Fruit fly (Drosophila melanogaster): ENCODE data around the gene nAChRbeta2.
A peak's percentile ranks its signal among the peaks of the same experiment; 100 is the strongest.

Gene nAChRbeta2

dm6 chr3R:24467237-24467636 is 47.7 kb downstream of the nAChRbeta2 start (continued):
- TF ChIP-seq chm (GFP tag; IDR thresholded peaks at IDR 0.05) (no peak), Sox102F (GFP tag; optimal IDR thresholded peaks at IDR 0.05) (peak; percentile 34), HHEX (GFP tag; optimal IDR thresholded peaks at IDR 0.05) (peak; percentile 16), Ada2b (GFP tag; IDR thresholded peaks at IDR 0.05) (peak; percentile 39), CG13296 (GFP tag; optimal IDR thresholded peaks at IDR 0.05) (peak; percentile 39), Abd-B (GFP tag; optimal IDR thresholded peaks at IDR 0.05) (no peak), sug (tag; optimal IDR thresholded peaks at IDR 0.05) (no peak), Hr51 (GFP tag; optimal IDR thresholded peaks at IDR 0.05) (peak in 1 of 2 experiments; percentile 44), Atf-2 (GFP tag; optimal IDR thresholded peaks at IDR 0.05) (no peak), CG12659 (GFP tag; optimal IDR thresholded peaks at IDR 0.05) (peak; percentile 12), CG30020 (tag; optimal IDR thresholded peaks at IDR 0.05) (no peak), Hmr (GFP tag; optimal IDR thresholded peaks at IDR 0.05) (peak; percentile 56), CG3838 (GFP tag; optimal IDR thresholded peaks at IDR 0.05) (no peak), Dip3 (GFP tag; optimal IDR thresholded peaks at IDR 0.05) (no peak)
